Fruit fly (Drosophila melanogaster) Kc167 (cell line): ENCODE results near the gene Nak.

Experiments
- Sin3A ChIP-seq: fragments of >200 bp; optimal IDR thresholded peaks from 2 replicates; lab custom pipeline; 2018; ENCODE audit warnings: missing external identifiers
- h ChIP-seq: fragments of >200 bp; optimal IDR thresholded peaks from 3 replicates; lab custom pipeline; 2018; ENCODE audit warnings: missing external identifiers

- TF ChIP-seq Sin3A (lab: Kevin White, UChicago): no peak
- no peak for TF ChIP-seq h (lab: Kevin White, UChicago)
Observed at dm6 chr2L:18978923-18979322, 10.4 kb upstream of the Nak start.
